Fruit fly (Drosophila melanogaster) whole organism, embryonic: ENCODE data around the gene CG16854.
A peak's percentile ranks its signal among the peaks of the same experiment; 100 is the strongest.

Experiments used
- ATbp ChIP-seq: fragments of 200-800 bp; sonication (Bioruptor generic); optimal IDR thresholded peaks from 2 replicates; lab custom pipeline; 2017; ENCODE audit warnings: missing biosample characterization, mild to moderate bottlenecking, missing genetic modification characterization, missing genetic modification reagents
- Atf6 ChIP-seq: fragments of 200-800 bp; sonication (Bioruptor generic); IDR thresholded peaks from 2 replicates; pipeline ENCODE4 v1.3.6; 2022; ENCODE audit warnings: missing biosample characterization, missing genetic modification characterization
- CG10267 ChIP-seq: fragments of 200-800 bp; sonication (Bioruptor generic); optimal IDR thresholded peaks from 2 replicates; lab custom pipeline; 2018; ENCODE audit warnings: missing biosample characterization, mild to moderate bottlenecking, missing genetic modification characterization, moderate library complexity
- CG10431 ChIP-seq: fragments of 200-800 bp; sonication (Bioruptor generic); optimal IDR thresholded peaks from 3 replicates; lab custom pipeline; 2018; ENCODE audit warnings: missing biosample characterization, mild to moderate bottlenecking, missing genetic modification characterization
- CG10462 ChIP-seq: fragments of 200-800 bp; sonication (Bioruptor generic); optimal IDR thresholded peaks from 2 replicates; lab custom pipeline; 2016; ENCODE audit warnings: missing biosample characterization, missing genetic modification characterization
- CG11560 ChIP-seq: fragments of 200-800 bp; sonication (Bioruptor generic); IDR thresholded peaks from 3 replicates; pipeline ENCODE4 v1.3.6; 2022; ENCODE audit warnings: missing biosample characterization, missing genetic modification characterization
- CG11695 ChIP-seq: fragments of 200-800 bp; sonication (Bioruptor generic); IDR thresholded peaks from 3 replicates; pipeline ENCODE4 v1.3.6; 2022; ENCODE audit warnings: missing biosample characterization, missing genetic modification characterization
- CG12219 ChIP-seq: fragments of 200-800 bp; sonication (Bioruptor generic); optimal IDR thresholded peaks from 3 replicates; lab custom pipeline; 2018; ENCODE audit warnings: missing biosample characterization, mild to moderate bottlenecking, missing genetic modification characterization
- CG13123 ChIP-seq: fragments of 200-800 bp; sonication (Bioruptor generic); optimal IDR thresholded peaks from 2 replicates; lab custom pipeline; 2016; ENCODE audit warnings: missing biosample characterization, missing genetic modification characterization
- CG13287 ChIP-seq: fragments of 200-800 bp; sonication (Bioruptor generic); IDR thresholded peaks from 2 replicates; pipeline ENCODE4 v1.3.6; 2022; ENCODE audit warnings: missing biosample characterization, missing genetic modification characterization; ENCODE audit not compliant: partially characterized antibody
- CG14050 ChIP-seq: fragments of 200-800 bp; sonication (Bioruptor generic); IDR thresholded peaks from 3 replicates; pipeline ENCODE4 v1.3.6; 2022; ENCODE audit warnings: missing biosample characterization, missing genetic modification characterization
- CG1832 ChIP-seq: fragments of 200-800 bp; sonication (Bioruptor generic); optimal IDR thresholded peaks from 2 replicates; lab custom pipeline; 2017; ENCODE audit warnings: missing biosample characterization, mild to moderate bottlenecking, missing genetic modification characterization, inconsistent platforms
- CG3281 ChIP-seq: fragments of 200-800 bp; sonication (Bioruptor generic); optimal IDR thresholded peaks from 3 replicates; lab custom pipeline; 2017; ENCODE audit warnings: missing biosample characterization, mild to moderate bottlenecking, missing genetic modification characterization
- CG3726 ChIP-seq: fragments of 200-800 bp; sonication (Bioruptor generic); IDR thresholded peaks from 3 replicates; pipeline ENCODE4, ENCODE4 v1.3.6; 2022; ENCODE audit warnings: missing biosample characterization, missing genetic modification characterization
- CG4854 ChIP-seq: fragments of 200-800 bp; sonication (Bioruptor generic); optimal IDR thresholded peaks from 2 replicates; lab custom pipeline; 2016; ENCODE audit warnings: missing biosample characterization, missing genetic modification characterization, inconsistent platforms
- CG5180 ChIP-seq: fragments of 200-800 bp; sonication (Bioruptor generic); optimal IDR thresholded peaks from 3 replicates; lab custom pipeline; 2017; ENCODE audit warnings: missing biosample characterization, missing genetic modification characterization, mild to moderate bottlenecking, moderate library complexity, missing genetic modification reagents
- CG5245 ChIP-seq: fragments of 200-800 bp; sonication (Bioruptor generic); optimal IDR thresholded peaks from 3 replicates; lab custom pipeline; 2016; ENCODE audit warnings: missing biosample characterization, missing genetic modification characterization
- CG6813 ChIP-seq: fragments of 200-800 bp; sonication (Bioruptor generic); optimal IDR thresholded peaks from 2 replicates; lab custom pipeline; 2017; ENCODE audit warnings: missing biosample characterization, missing genetic modification characterization, mild to moderate bottlenecking, moderate library complexity, missing genetic modification reagents
- CG7839 ChIP-seq: fragments of 200-800 bp; sonication (Bioruptor generic); optimal IDR thresholded peaks from 3 replicates; lab custom pipeline; 2018; ENCODE audit warnings: missing biosample characterization, mild to moderate bottlenecking, missing genetic modification characterization, moderate library complexity
- CG9817 ChIP-seq: fragments of 200-800 bp; sonication (Bioruptor generic); optimal IDR thresholded peaks from 2 replicates; lab custom pipeline; 2018; ENCODE audit warnings: missing biosample characterization, mild to moderate bottlenecking, missing genetic modification characterization, moderate library complexity
- D ChIP-seq, 2 experiments: fragments of 200-800 bp in 1 of 2; fragments of >200 bp in 1 of 2; sonication (Bioruptor generic) in 1 of 2; optimal IDR thresholded peaks; 2 replicates in 1 of 2; 3 replicates in 1 of 2; lab custom pipeline; 2017; ENCODE audit warnings: mild to moderate bottlenecking in 1 of 2, missing biosample characterization in 1 of 2, missing genetic modification characterization in 1 of 2, missing genetic modification reagents in 1 of 2
- Dfd ChIP-seq, 2 experiments: fragments of >200 bp; optimal IDR thresholded peaks; 2 replicates each; lab custom pipeline; 2017; ENCODE audit warnings: missing biosample characterization in 2 of 2, missing genetic modification characterization in 2 of 2
- Dref ChIP-seq: fragments of 200-800 bp; sonication (Bioruptor generic); IDR thresholded peaks from 2 replicates; pipeline ENCODE4 v1.3.6; 2022; ENCODE audit warnings: missing biosample characterization, missing genetic modification characterization
- Fer1 ChIP-seq: fragments of 200-800 bp; sonication (Bioruptor generic); optimal IDR thresholded peaks from 2 replicates; lab custom pipeline; 2017; ENCODE audit warnings: missing biosample characterization, mild to moderate bottlenecking, missing genetic modification characterization
- HLH4C ChIP-seq: fragments of 200-800 bp; sonication (Bioruptor generic); IDR thresholded peaks from 3 replicates; pipeline ENCODE4 v1.3.6; 2022; ENCODE audit warnings: missing biosample characterization, missing genetic modification characterization; ENCODE audit not compliant: partially characterized antibody
- Hand ChIP-seq: fragments of 200-800 bp; sonication (Bioruptor generic); optimal IDR thresholded peaks from 2 replicates; lab custom pipeline; 2017; ENCODE audit warnings: mild to moderate bottlenecking, missing biosample characterization, missing genetic modification reagents, missing genetic modification characterization
- Hr51 ChIP-seq, 2 experiments: fragments of 200-800 bp; sonication (Bioruptor generic); optimal IDR thresholded peaks; 2 replicates in 1 of 2; 3 replicates in 1 of 2; lab custom pipeline; 2016 to 2018; ENCODE audit warnings: missing biosample characterization in 2 of 2, missing genetic modification characterization in 2 of 2, mild to moderate bottlenecking in 1 of 2, moderate library complexity in 1 of 2
- Myb ChIP-seq: fragments of 200-800 bp; sonication (Bioruptor generic); optimal IDR thresholded peaks from 2 replicates; lab custom pipeline; 2016; ENCODE audit warnings: missing biosample characterization, missing genetic modification characterization
- Ptx1 ChIP-seq: fragments of 200-800 bp; sonication (Bioruptor generic); IDR thresholded peaks from 2 replicates; pipeline ENCODE4 v1.3.6; 2022; ENCODE audit warnings: missing biosample characterization, missing genetic modification characterization
- Sry-δ ChIP-seq: fragments of 200-800 bp; sonication (Bioruptor generic); optimal IDR thresholded peaks from 2 replicates; lab custom pipeline; 2016; ENCODE audit warnings: missing biosample characterization, missing genetic modification characterization
- Ssrp ChIP-seq: fragments of 200-800 bp; sonication (Bioruptor generic); optimal IDR thresholded peaks from 2 replicates; lab custom pipeline; 2018; ENCODE audit warnings: missing biosample characterization, mild to moderate bottlenecking, missing genetic modification characterization, moderate library complexity
- bcd ChIP-seq: fragments of 200-800 bp; sonication (Bioruptor generic); optimal IDR thresholded peaks from 2 replicates; lab custom pipeline; 2017; ENCODE audit warnings: missing biosample characterization, mild to moderate bottlenecking, missing genetic modification characterization
- fd102C ChIP-seq: fragments of 200-800 bp; sonication (Bioruptor generic); optimal IDR thresholded peaks from 2 replicates; lab custom pipeline; 2018; ENCODE audit warnings: missing biosample characterization, mild to moderate bottlenecking, missing genetic modification characterization, moderate library complexity
- fd64A ChIP-seq: fragments of 200-800 bp; sonication (Bioruptor generic); optimal IDR thresholded peaks from 3 replicates; lab custom pipeline; 2018; ENCODE audit warnings: missing biosample characterization, mild to moderate bottlenecking, missing genetic modification characterization
- ham ChIP-seq: fragments of 200-800 bp; sonication (Bioruptor generic); IDR thresholded peaks from 2 replicates; pipeline ENCODE4 v1.3.6; 2022; ENCODE audit warnings: missing biosample characterization, missing genetic modification characterization
- hb ChIP-seq: fragments of 200-800 bp; sonication (Bioruptor generic); IDR thresholded peaks from 3 replicates; pipeline ENCODE4 v1.3.6; 2022; ENCODE audit warnings: missing biosample characterization, missing genetic modification characterization; ENCODE audit not compliant: partially characterized antibody
- luna ChIP-seq: fragments of 200-800 bp; sonication (Bioruptor generic); optimal IDR thresholded peaks from 2 replicates; lab custom pipeline; 2016; ENCODE audit warnings: missing biosample characterization, missing genetic modification characterization
- mirr ChIP-seq: fragments of 200-800 bp; sonication (Bioruptor generic); optimal IDR thresholded peaks from 3 replicates; lab custom pipeline; 2018; ENCODE audit warnings: missing biosample characterization, mild to moderate bottlenecking, missing genetic modification characterization
- mld ChIP-seq: fragments of 200-800 bp; sonication (Bioruptor generic); IDR thresholded peaks from 3 replicates; pipeline ENCODE4 v1.3.6; 2022; ENCODE audit warnings: missing biosample characterization, missing genetic modification characterization; ENCODE audit not compliant: partially characterized antibody
- nom ChIP-seq: fragments of 200-800 bp; sonication (Bioruptor generic); optimal IDR thresholded peaks from 2 replicates; lab custom pipeline; 2017; ENCODE audit warnings: missing biosample characterization, missing genetic modification characterization, mild to moderate bottlenecking, moderate library complexity, missing genetic modification reagents
- pan ChIP-seq, 4 experiments: fragments of >200 bp in 3 of 4; fragments of 200-800 bp in 1 of 4; sonication (Bioruptor generic) in 1 of 4; optimal IDR thresholded peaks in 3 of 4; IDR thresholded peaks in 1 of 4; 2 replicates each; pipeline versions ENCODE4 v1.3.6 to Lab custom; 2017 to 2022; ENCODE audit warnings: missing biosample characterization in 2 of 4, missing genetic modification characterization in 2 of 4, mixed read lengths in 1 of 4
- phol ChIP-seq: fragments of 200-800 bp; sonication (Bioruptor generic); optimal IDR thresholded peaks from 3 replicates; lab custom pipeline; 2018; ENCODE audit warnings: missing biosample characterization, mild to moderate bottlenecking, missing genetic modification characterization, moderate library complexity
- run ChIP-seq: fragments of 200-800 bp; sonication (Bioruptor generic); optimal IDR thresholded peaks from 3 replicates; lab custom pipeline; 2018; ENCODE audit warnings: missing biosample characterization, mild to moderate bottlenecking, missing genetic modification characterization
- sens ChIP-seq: fragments of 200-800 bp; sonication (Bioruptor generic); peaks from one replicate; lab custom pipeline; 2016; ENCODE audit warnings: missing biosample characterization, missing genetic modification characterization
- ssp ChIP-seq: fragments of 200-800 bp; sonication (Bioruptor generic); IDR thresholded peaks from 2 replicates; pipeline ENCODE4 v1.3.6; 2022; ENCODE audit warnings: missing biosample characterization, missing genetic modification characterization
- tio ChIP-seq: fragments of 200-800 bp; sonication (Bioruptor generic); optimal IDR thresholded peaks from 2 replicates; lab custom pipeline; 2017; ENCODE audit warnings: missing biosample characterization, missing genetic modification characterization, inconsistent platforms
- unpg ChIP-seq: fragments of 200-800 bp; sonication (Bioruptor generic); optimal IDR thresholded peaks from 3 replicates; lab custom pipeline; 2018; ENCODE audit warnings: missing biosample characterization, mild to moderate bottlenecking, missing genetic modification characterization, moderate library complexity
- vfl ChIP-seq: fragments of 200-800 bp; sonication (Bioruptor generic); optimal IDR thresholded peaks from 2 replicates; lab custom pipeline; 2016; ENCODE audit warnings: missing biosample characterization, missing genetic modification characterization

CG16854 gene

DNA sequence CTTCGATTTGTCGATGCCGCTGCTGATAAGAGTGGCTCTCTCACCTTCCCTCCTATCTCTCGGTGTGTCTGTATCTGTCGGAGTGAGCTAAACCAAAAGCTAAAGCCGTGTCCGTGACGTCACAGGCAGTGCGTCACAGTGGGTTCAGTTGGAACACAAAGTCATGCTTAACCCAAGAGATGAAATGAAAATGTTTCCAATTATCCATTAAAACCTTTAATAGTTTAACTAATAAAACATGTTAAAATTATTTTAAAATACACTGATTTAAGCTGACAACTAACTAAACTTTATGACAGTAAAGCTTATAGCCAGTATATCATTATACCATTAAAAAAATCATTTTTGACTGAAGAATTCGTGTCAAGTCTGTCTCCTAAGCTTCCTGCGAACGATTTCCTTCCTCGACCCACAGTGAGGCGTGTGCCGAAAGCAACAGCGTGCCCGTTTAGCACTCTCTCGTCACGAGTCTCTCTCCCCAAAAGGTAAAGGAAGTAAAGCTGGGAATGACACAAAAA is 26.5 kb downstream of the CG16854 start, which contains the start of gene Idua (continued):
- TF ChIP-seq Hand (GFP tag; lab: Kevin White, UChicago): peak; percentile 86
- peak; percentile 29 for TF ChIP-seq run
- no peak for TF ChIP-seq unpg (GFP tag; lab: Kevin White, UChicago)
- TF ChIP-seq fd64A (GFP tag; lab: Kevin White, UChicago): peak; percentile 11
- no peak for TF ChIP-seq CG7839 (tag; lab: Kevin White, UChicago)
- TF ChIP-seq CG9817 (tag; lab: Kevin White, UChicago): peak; percentile 59
- no peak for TF ChIP-seq D (optimal IDR thresholded peaks at IDR 0.05; lab: Kevin White, UChicago)
- TF ChIP-seq D (GFP tag; optimal IDR thresholded peaks at IDR 0.05; lab: Kevin White, UChicago): peak; percentile 76
- no peak for TF ChIP-seq HLH4C
- TF ChIP-seq vfl (GFP tag; lab: Kevin White, UChicago): peak; percentile 32
- TF ChIP-seq mirr (GFP tag; lab: Kevin White, UChicago): no peak
- no peak for TF ChIP-seq hb (GFP tag; lab: Robert Waterston, UW)
- TF ChIP-seq sens (GFP tag; lab: Kevin White, UChicago): peak; percentile 90
- TF ChIP-seq pan (optimal IDR thresholded peaks at IDR 0.05; lab: Kevin White, UChicago): no peak
- TF ChIP-seq pan (GFP tag; optimal IDR thresholded peaks at IDR 0.05 in 1 of 2, IDR thresholded peaks at IDR 0.05 in 1 of 2): peak in 1 of 2 experiments; percentile 72
- TF ChIP-seq CG1832 (GFP tag; lab: Kevin White, UChicago): no peak
- peak; percentile 11 for TF ChIP-seq Myb (GFP tag; lab: Kevin White, UChicago)
- no peak for TF ChIP-seq CG13123
- no peak for TF ChIP-seq mld (GFP tag; lab: Robert Waterston, UW)
- peak; percentile 70; the same call in 2 of the 3 replicates for TF ChIP-seq CG11695 (GFP tag; lab: Robert Waterston, UW)
- TF ChIP-seq fd102C: no peak
- peak; percentile 82 for TF ChIP-seq CG3281 (GFP tag; lab: Kevin White, UChicago)
- TF ChIP-seq Ptx1 (GFP tag; lab: Robert Waterston, UW): peak; percentile 66
- TF ChIP-seq CG11560 (tag; lab: Robert Waterston, UW): no peak
- peak; percentile 51 for TF ChIP-seq CG5245
- TF ChIP-seq CG5180 (GFP tag; lab: Kevin White, UChicago): no peak
- TF ChIP-seq CG6813 (GFP tag; lab: Kevin White, UChicago): peak; percentile 74
- TF ChIP-seq CG14050 (GFP tag; lab: Robert Waterston, UW): no peak; the same call in 2 of the 3 replicates
- peak; percentile 66 for TF ChIP-seq CG10267 (tag; lab: Kevin White, UChicago)
- TF ChIP-seq Hr51 (GFP tag; optimal IDR thresholded peaks at IDR 0.05; lab: Kevin White, UChicago): peak in 1 of 2 experiments; percentile 21
- peak; percentile 75 for TF ChIP-seq Atf6 (GFP tag; lab: Robert Waterston, UW)
- TF ChIP-seq Dref (GFP tag; lab: Robert Waterston, UW): no peak
- peak; percentile 72 for TF ChIP-seq phol (tag; lab: Kevin White, UChicago)
- peak; percentile 58 for TF ChIP-seq Ssrp (tag; lab: Kevin White, UChicago)
- no peak for TF ChIP-seq luna
- TF ChIP-seq ham: no peak
- peak; percentile 55 for TF ChIP-seq tio (GFP tag; lab: Kevin White, UChicago)
- no peak for TF ChIP-seq ssp (GFP tag; lab: Robert Waterston, UW)
- peak; percentile 66 for TF ChIP-seq CG12219 (GFP tag; lab: Kevin White, UChicago)
- TF ChIP-seq nom (GFP tag; lab: Kevin White, UChicago): no peak
- TF ChIP-seq bcd: peak; percentile 78
- peak; percentile 7 for TF ChIP-seq CG4854 (GFP tag; lab: Kevin White, UChicago)
- TF ChIP-seq CG10462 (GFP tag; lab: Kevin White, UChicago): no peak
- no peak for TF ChIP-seq Sry-δ (GFP tag; lab: Kevin White, UChicago)
- no peak for TF ChIP-seq CG13287 (GFP tag; lab: Robert Waterston, UW)
- no peak for TF ChIP-seq CG10431 (GFP tag; lab: Kevin White, UChicago)
- peak; percentile 89 for TF ChIP-seq Fer1 (GFP tag; lab: Kevin White, UChicago)
- TF ChIP-seq ATbp: no peak
- TF ChIP-seq Dfd (GFP tag; optimal IDR thresholded peaks at IDR 0.05; lab: Kevin White, UChicago): no peak
- TF ChIP-seq CG3726 (GFP tag; lab: Robert Waterston, UW): no peak
